Worm (Caenorhabditis elegans) whole organism, L4 larva: ENCODE measurements around the gene Y54G2A.26.

Source experiments
- ama-1 ChIP-seq: fragments of 150-350 bp; optimal IDR thresholded peaks from 2 replicates; lab custom pipeline; 2014; ENCODE audit warnings: inconsistent platforms, mixed read lengths
- arid-1 ChIP-seq: fragments of 200-800 bp; sonication (Bioruptor generic); conservative IDR thresholded peaks from 2 replicates; pipeline ENCODE4 v1.3.6; 2022; ENCODE audit warnings: missing genetic modification reagents, missing genetic modification characterization, missing compliant biosample characterization
- ctbp-1 ChIP-seq: fragments of 200-800 bp; sonication (Bioruptor generic); IDR thresholded peaks from 2 replicates; pipeline ENCODE4 v1.3.6; 2022; ENCODE audit warnings: missing genetic modification reagents, missing genetic modification characterization, missing compliant biosample characterization
- fkh-10 ChIP-seq: fragments of 150-350 bp; optimal IDR thresholded peaks from 2 replicates; lab custom pipeline; 2014; ENCODE audit warnings: missing biosample characterization, missing genetic modification reagents, missing genetic modification characterization
- jun-1 ChIP-seq: fragments of 150-350 bp; optimal IDR thresholded peaks from 2 replicates; lab custom pipeline; 2014; ENCODE audit warnings: missing biosample characterization, missing genetic modification reagents, missing genetic modification characterization
- lin-13 ChIP-seq: fragments of 150-350 bp; optimal IDR thresholded peaks from 2 replicates; lab custom pipeline; 2014; ENCODE audit warnings: missing biosample characterization, missing genetic modification reagents, missing genetic modification characterization
- lin-39 ChIP-seq: fragments of 150-350 bp; optimal IDR thresholded peaks from 2 replicates; lab custom pipeline; 2014; ENCODE audit warnings: missing biosample characterization, missing genetic modification reagents, missing genetic modification characterization
- mdl-1 ChIP-seq, 2 experiments: fragments of 150-350 bp in 1 of 2; sonication (generic microtip) in 1 of 2; optimal IDR thresholded peaks; 2 replicates each; lab custom pipeline; 2014 to 2017; ENCODE audit warnings: missing biosample characterization in 2 of 2, missing genetic modification characterization in 2 of 2
- nhr-76 ChIP-seq: fragments of 150-350 bp; optimal IDR thresholded peaks from 2 replicates; lab custom pipeline; 2014; ENCODE audit warnings: missing biosample characterization, missing genetic modification characterization
- sdz-12 ChIP-seq: fragments of 200-800 bp; sonication (Bioruptor generic); optimal IDR thresholded peaks from 2 replicates; lab custom pipeline; 2018; ENCODE audit warnings: mild to moderate bottlenecking, missing genetic modification characterization, missing compliant biosample characterization
- skn-1 ChIP-seq: fragments of 150-350 bp; optimal IDR thresholded peaks from 2 replicates; lab custom pipeline; 2014; ENCODE audit warnings: missing biosample characterization, missing genetic modification characterization
- snpc-4 ChIP-seq: fragments of 150-350 bp; optimal IDR thresholded peaks from 2 replicates; lab custom pipeline; 2014; ENCODE audit warnings: missing biosample characterization, missing genetic modification characterization
- unc-62 ChIP-seq, 3 experiments: fragments of 150-350 bp in 1 of 3; sonication (generic microtip); optimal IDR thresholded peaks in 2 of 3; peaks in 1 of 3; 1 replicate in 1 of 3; 2 replicates in 2 of 3; lab custom pipeline; 2014 to 2017; ENCODE audit warnings: missing biosample characterization in 3 of 3, missing genetic modification characterization in 3 of 3, missing genetic modification reagents in 3 of 3, missing genotype in 1 of 3

ce11 chrIV:2990519-2990918 lies 4.8 kb downstream of the Y54G2A.26 start:
- no peak for TF ChIP-seq snpc-4
- TF ChIP-seq fkh-10 (GFP tag; lab: Kevin White, UChicago) = no peak
- TF ChIP-seq mdl-1 (tag; optimal IDR thresholded peaks at IDR 0.05; lab: Kevin White, UChicago) = no peak
- TF ChIP-seq ama-1 (lab: Kevin White, UChicago) = no peak
- TF ChIP-seq lin-39 (tag; lab: Kevin White, UChicago) = no peak
- no peak for TF ChIP-seq lin-13 (GFP tag; lab: Kevin White, UChicago)
- no peak for TF ChIP-seq nhr-76
- no peak for TF ChIP-seq sdz-12 (GFP tag; lab: Kevin White, UChicago)
- TF ChIP-seq arid-1 (GFP tag; lab: Robert Waterston, UW) = 0 out of 2 replicates have a peak, but pooled peaks have one; percentile 17
- TF ChIP-seq ctbp-1 = peak; percentile 54; the same call in 1 of the 2 replicates
- TF ChIP-seq jun-1 = no peak
- TF ChIP-seq unc-62 (GFP tag; optimal IDR thresholded peaks at IDR 0.05 in 1 of 2; lab: Kevin White, UChicago) = peak in 1 of 2 experiments; percentile 15
- TF ChIP-seq unc-62 (tag; optimal IDR thresholded peaks at IDR 0.05; lab: Kevin White, UChicago) = no peak
- no peak for TF ChIP-seq skn-1
